Fruit fly (Drosophila melanogaster) whole organism, pupa: ENCODE results near the gene CG17544.

Experiments
- CG10348 ChIP-seq: fragments of 200-800 bp; sonication (Bioruptor generic); IDR thresholded peaks from 2 replicates; pipeline ENCODE4 v1.3.6; 2022; ENCODE audit warnings: missing biosample characterization, missing genetic modification characterization
- CG13204 ChIP-seq: fragments of 200-800 bp; sonication (Bioruptor generic); optimal IDR thresholded peaks from 2 replicates; lab custom pipeline; 2018; ENCODE audit warnings: missing biosample characterization, mild to moderate bottlenecking, missing genetic modification characterization, moderate library complexity
- CG14655 ChIP-seq: fragments of 200-800 bp; sonication (Bioruptor generic); optimal IDR thresholded peaks from 3 replicates; lab custom pipeline; 2017; ENCODE audit warnings: mild to moderate bottlenecking, missing biosample characterization, missing genetic modification reagents, missing genetic modification characterization
- CG15710 ChIP-seq: fragments of 200-800 bp; sonication (Bioruptor generic); optimal IDR thresholded peaks from 2 replicates; lab custom pipeline; 2018; ENCODE audit warnings: missing biosample characterization, mild to moderate bottlenecking, missing genetic modification characterization, moderate library complexity
- CG17806 ChIP-seq: fragments of 200-800 bp; sonication (Bioruptor generic); optimal IDR thresholded peaks from 2 replicates; lab custom pipeline; 2018; ENCODE audit warnings: missing biosample characterization, mild to moderate bottlenecking, missing genetic modification characterization, moderate library complexity
- CG8301 ChIP-seq: fragments of 200-800 bp; sonication (Bioruptor generic); optimal IDR thresholded peaks from 2 replicates; lab custom pipeline; 2018; ENCODE audit warnings: missing biosample characterization, mild to moderate bottlenecking, missing genetic modification characterization
- EcR ChIP-seq: fragments of 200-800 bp; sonication (Bioruptor generic); optimal IDR thresholded peaks from 3 replicates; lab custom pipeline; 2019; ENCODE audit warnings: missing biosample characterization, missing genetic modification characterization, mild to moderate bottlenecking, moderate library complexity, missing genetic modification reagents
- Pif1B ChIP-seq: fragments of 200-800 bp; sonication (Bioruptor generic); optimal IDR thresholded peaks from 3 replicates; lab custom pipeline; 2016; ENCODE audit warnings: missing biosample characterization, missing genetic modification characterization
- Snoo ChIP-seq: fragments of 200-800 bp; sonication (Bioruptor generic); optimal IDR thresholded peaks from 3 replicates; lab custom pipeline; 2017; ENCODE audit warnings: missing biosample characterization, mild to moderate bottlenecking, missing genetic modification characterization, inconsistent platforms
- fd96Ca ChIP-seq: fragments of 200-800 bp; sonication (Bioruptor generic); IDR thresholded peaks from 3 replicates; pipeline ENCODE4 v1.3.6; 2022; ENCODE audit warnings: missing biosample characterization, missing genetic modification characterization
- gl ChIP-seq: fragments of 200-800 bp; sonication (Bioruptor generic); optimal IDR thresholded peaks from 2 replicates; lab custom pipeline; 2018; ENCODE audit warnings: missing biosample characterization, mild to moderate bottlenecking, missing genetic modification characterization
- rn ChIP-seq: fragments of 200-800 bp; sonication (Bioruptor generic); IDR thresholded peaks from 2 replicates; pipeline ENCODE4 v1.3.6; 2022; ENCODE audit warnings: missing biosample characterization, missing genetic modification characterization

dm6 chr2L:19341074-19341806 is 57.1 kb downstream of the CG17544 start:
- TF ChIP-seq Pif1B (GFP tag; lab: Kevin White, UChicago) (no peak), CG15710 (tag; lab: Kevin White, UChicago) (no peak), rn (no peak), Snoo (tag; lab: Kevin White, UChicago) (no peak), CG13204 (no peak), CG10348 (GFP tag; lab: Robert Waterston, UW) (no peak), CG17806 (no peak), CG14655 (no peak), gl (tag; lab: Kevin White, UChicago) (no peak), EcR (GFP tag; lab: Kevin White, UChicago) (no peak), fd96Ca (GFP tag; lab: Robert Waterston, UW) (no peak), CG8301 (tag; lab: Kevin White, UChicago) (no peak)
